Worm (Caenorhabditis elegans): ENCODE data around the gene ddi-1.

The ddi-1 gene

ce11 chrIV:6480978-6481377 lies 41.7 kb upstream of the ddi-1 start (continued):
- TF ChIP-seq F57A8.1 (GFP tag; optimal IDR thresholded peaks at IDR 0.05): no peak
- TF ChIP-seq tbp1 (GFP tag; optimal IDR thresholded peaks at IDR 0.05): peak; percentile 96
- TF ChIP-seq sptf-2 (GFP tag; optimal IDR thresholded peaks at IDR 0.05): no peak
- TF ChIP-seq dpff-1 (tag; optimal IDR thresholded peaks at IDR 0.05): no peak
- no peak for TF ChIP-seq hlh-26 (GFP tag; conservative IDR thresholded peaks at IDR 0.05)
- no peak for TF ChIP-seq nhr-120 (GFP tag; IDR thresholded peaks at IDR 0.05)
- TF ChIP-seq F52B5.7 (tag; optimal IDR thresholded peaks at IDR 0.05): no peak
- TF ChIP-seq ceh-100 (GFP tag; IDR thresholded peaks at IDR 0.05): 0 out of 2 replicates have a peak, but pooled peaks have one; percentile 31
- peak; percentile 94 for TF ChIP-seq lin-26 (GFP tag; IDR thresholded peaks at IDR 0.05)
- TF ChIP-seq atf-7 (tag; optimal IDR thresholded peaks at IDR 0.05): peak; percentile 17
- peak; percentile 44; the same call in 1 of the 2 replicates for TF ChIP-seq hsf-1 (GFP tag; IDR thresholded peaks at IDR 0.05)
- no peak; the same call in 1 of the 2 replicates for TF ChIP-seq ztf-28 (GFP tag; IDR thresholded peaks at IDR 0.05)
- peak; percentile 80 for TF ChIP-seq attf-6 (GFP tag; IDR thresholded peaks at IDR 0.05)
- TF ChIP-seq T07F8.4 (tag; optimal IDR thresholded peaks at IDR 0.05): peak; percentile 45
- TF ChIP-seq cebp-2 (GFP tag; IDR thresholded peaks at IDR 0.05): no peak
- peak; percentile 57 for TF ChIP-seq ceh-79 (tag; optimal IDR thresholded peaks at IDR 0.05)
- no peak for TF ChIP-seq madf-8 (GFP tag; conservative IDR thresholded peaks at IDR 0.05)
- TF ChIP-seq snpc-4 (GFP tag; optimal IDR thresholded peaks at IDR 0.05): peak; percentile 82
- peak; percentile 29 to 95 (median 94) for TF ChIP-seq snpc-4 (tag; optimal IDR thresholded peaks at IDR 0.05)
- TF ChIP-seq dpl-1 (GFP tag; optimal IDR thresholded peaks at IDR 0.05): no peak
- TF ChIP-seq Y56A3A.18 (GFP tag; IDR thresholded peaks at IDR 0.05): peak; percentile 63
- no peak for TF ChIP-seq lag-1 (GFP tag; IDR thresholded peaks at IDR 0.05)
- TF ChIP-seq rcor-1 (GFP tag; IDR thresholded peaks at IDR 0.05): peak; percentile 52
- peak; percentile 54 for TF ChIP-seq F49E8.2 (tag; optimal IDR thresholded peaks at IDR 0.05; ENCODE audit: insufficient read depth)
- peak; percentile 35 for TF ChIP-seq nhr-80 (tag; optimal IDR thresholded peaks at IDR 0.05)
- TF ChIP-seq lin-54 (GFP tag; optimal IDR thresholded peaks at IDR 0.05): peak; percentile 60
- peak in 1 of 3 experiments; percentile 10 for TF ChIP-seq lin-35 (GFP tag; optimal IDR thresholded peaks at IDR 0.05)
- TF ChIP-seq C17E4.6 (GFP tag; IDR thresholded peaks at IDR 0.05): no peak
- TF ChIP-seq ceh-27 (GFP tag; optimal IDR thresholded peaks at IDR 0.05): peak; percentile 60
- TF ChIP-seq zim-3 (tag; optimal IDR thresholded peaks at IDR 0.05): peak; percentile 73
- TF ChIP-seq T26A5.8 (tag; optimal IDR thresholded peaks at IDR 0.05): no peak
- no peak; the same call in 1 of the 2 replicates for TF ChIP-seq Y67H2A.10 (GFP tag; conservative IDR thresholded peaks at IDR 0.05)
- TF ChIP-seq Y53F4B.3 (GFP tag; IDR thresholded peaks at IDR 0.05): peak; percentile 35; the same call in 1 of the 2 replicates
- TF ChIP-seq ceh-91 (GFP tag; IDR thresholded peaks at IDR 0.05): no peak
- peak; percentile 78 for TF ChIP-seq B0261.1 (tag; optimal IDR thresholded peaks at IDR 0.05)
- no peak for TF ChIP-seq Y95B8A.8 (GFP tag; IDR thresholded peaks at IDR 0.05)
- peak; percentile 86 for TF ChIP-seq him-1 (tag; optimal IDR thresholded peaks at IDR 0.05)
- TF ChIP-seq ZK185.1 (tag; optimal IDR thresholded peaks at IDR 0.05; ENCODE audit: poor library complexity, severe bottlenecking): peak; percentile 85
- peak; percentile 78 for TF ChIP-seq nfyb-1 (GFP tag; IDR thresholded peaks at IDR 0.05)
- no peak for TF ChIP-seq akir-1 (GFP tag; optimal IDR thresholded peaks at IDR 0.05)
- TF ChIP-seq ccch-3 (GFP tag; optimal IDR thresholded peaks at IDR 0.05): no peak
- TF ChIP-seq mes-4 (tag; optimal IDR thresholded peaks at IDR 0.05): peak; percentile 32
- TF ChIP-seq attf-5 (GFP tag; optimal IDR thresholded peaks at IDR 0.05): peak; percentile 61
- peak; percentile 43 for TF ChIP-seq repo-1 (tag; optimal IDR thresholded peaks at IDR 0.05)
- TF ChIP-seq K11D2.4 (GFP tag; IDR thresholded peaks at IDR 0.05): 0 out of 2 replicates have a peak, but pooled peaks have one; percentile 62
- TF ChIP-seq gei-17 (GFP tag; optimal IDR thresholded peaks at IDR 0.05): no peak
- peak; percentile 75; the same call in 1 of the 2 replicates for TF ChIP-seq egl-44 (GFP tag; IDR thresholded peaks at IDR 0.05)
- peak; percentile 2 for TF ChIP-seq tlf-1 (GFP tag; optimal IDR thresholded peaks at IDR 0.05)
- no peak for TF ChIP-seq efl-1 (GFP tag; optimal IDR thresholded peaks at IDR 0.05)
